Worm (Caenorhabditis elegans): Measurements from ENCODE around the gene F54D11.4.

The F54D11.4 gene

DNA sequence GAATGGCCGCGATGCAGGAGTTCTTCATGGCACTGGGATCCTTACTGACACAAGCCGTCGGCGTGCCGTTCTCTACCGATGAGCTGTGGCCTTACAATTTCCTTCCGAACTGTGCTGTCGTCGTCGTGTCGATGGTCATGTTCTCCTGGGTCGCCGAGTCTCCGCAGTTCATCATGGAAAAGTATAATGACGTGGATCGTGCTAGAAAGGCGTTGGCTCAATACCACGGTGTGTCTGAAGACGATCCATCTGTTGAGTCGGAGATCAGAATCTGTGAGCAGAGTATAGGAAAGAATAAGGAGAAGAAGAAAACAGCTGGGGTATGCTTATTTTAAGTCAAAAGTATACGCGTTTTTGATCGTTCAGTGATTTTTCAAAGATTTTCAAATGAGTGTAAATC is 16.7 kb upstream of the F54D11.4 start:
- TF ChIP-seq ama-1 (optimal IDR thresholded peaks at IDR 0.05) (no peak), nhr-48 (tag; optimal IDR thresholded peaks at IDR 0.05) (no peak), pqm-1 (tag; optimal IDR thresholded peaks at IDR 0.05) (no peak), snpc-4 (tag; optimal IDR thresholded peaks at IDR 0.05) (no peak)

- 0 out of 4 replicates have a peak, but pooled peaks of 1 of the 2 experiments have one; percentile 41 for TF ChIP-seq madf-5 (GFP tag; IDR thresholded peaks at IDR 0.05)
- no peak for TF ChIP-seq dve-1 (tag; optimal IDR thresholded peaks at IDR 0.05; ENCODE audit: insufficient read depth)
- TF ChIP-seq lin-38 (GFP tag; IDR thresholded peaks at IDR 0.05): no peak
Observed at ce11 chrV:4606828-4607227, 9.1 kb upstream of the F54D11.4 start, which contains the start of gene txt-6. TSS of gene txt-6 (minus strand) at chrV:4606928.

DNA sequence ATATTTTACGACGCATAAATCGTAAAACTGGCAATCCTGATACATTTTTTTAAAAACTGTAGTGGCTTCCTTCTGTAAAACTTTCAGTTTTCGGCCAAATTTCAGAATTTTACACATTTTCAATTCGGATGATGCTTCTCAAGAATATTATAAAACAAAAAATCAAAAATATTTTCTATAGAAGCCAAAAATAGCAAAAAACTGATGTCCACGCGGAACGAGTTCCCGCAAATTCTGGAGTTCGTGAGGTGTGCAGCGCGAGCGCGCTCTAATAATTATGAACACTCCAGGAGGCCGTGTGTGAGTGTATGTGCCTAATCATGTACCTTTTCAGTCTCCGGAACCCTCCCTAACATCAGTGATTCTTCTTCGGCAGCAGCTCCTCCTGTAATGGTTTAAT is 1.3 kb downstream of the F54D11.4 start, which contains the start of gene sumv-2:
TSS of gene sumv-2 (plus strand) at position 301 of the 400 bp plus-strand sequence.
- TF ChIP-seq Y5F2A.4 (GFP tag; optimal IDR thresholded peaks at IDR 0.05) (no peak), D1046.2 (GFP tag; IDR thresholded peaks at IDR 0.05) (no peak), nhr-28 (tag; optimal IDR thresholded peaks at IDR 0.05) (no peak), T20F7.1 (GFP tag; optimal IDR thresholded peaks at IDR 0.05) (no peak), nhr-102 (tag; optimal IDR thresholded peaks at IDR 0.05) (no peak), daf-12 (tag; optimal IDR thresholded peaks at IDR 0.05) (no peak), php-3 (GFP tag; IDR thresholded peaks at IDR 0.05) (no peak), F37D6.2 (tag; optimal IDR thresholded peaks at IDR 0.05) (no peak), snpc-1.2 (GFP tag; IDR thresholded peaks at IDR 0.05) (no peak), zfp-3 (GFP tag; conservative IDR thresholded peaks at IDR 0.05) (no peak), dve-1 (tag; optimal IDR thresholded peaks at IDR 0.05; ENCODE audit: insufficient read depth) (no peak), egl-27 (tag; optimal IDR thresholded peaks at IDR 0.05) (no peak), spr-3 (GFP tag; optimal IDR thresholded peaks at IDR 0.05) (no peak), set-16 (GFP tag; IDR thresholded peaks at IDR 0.05) (no peak), lin-38 (GFP tag; IDR thresholded peaks at IDR 0.05) (no peak)

DNA sequence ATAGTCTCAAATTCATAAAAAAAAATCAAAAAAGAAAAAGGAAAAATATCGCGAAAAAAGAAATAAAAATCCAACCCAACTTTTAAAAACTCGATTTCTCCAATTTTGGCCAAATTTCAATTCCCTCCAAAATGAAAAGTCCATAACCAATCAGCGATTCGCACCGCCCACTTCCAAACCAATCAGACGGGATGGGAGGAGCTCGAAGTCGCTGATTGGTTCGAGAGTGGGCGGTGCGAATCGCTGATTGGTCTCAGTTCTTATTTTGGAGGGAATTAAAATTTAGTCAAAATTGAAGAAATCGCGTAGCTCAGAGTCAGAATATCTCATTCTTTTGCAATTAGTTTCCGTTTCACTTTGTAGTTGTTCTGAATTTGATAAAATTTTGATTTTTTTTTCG is 7.6 kb downstream of the F54D11.4 start:
- no peak for TF ChIP-seq madf-9 (GFP tag; conservative IDR thresholded peaks at IDR 0.05)
- no peak for TF ChIP-seq egl-27 (tag; optimal IDR thresholded peaks at IDR 0.05)
- no peak for TF ChIP-seq ceh-62 (tag; optimal IDR thresholded peaks at IDR 0.05)
- TF ChIP-seq arid-1 (GFP tag; conservative IDR thresholded peaks at IDR 0.05): no peak
- no peak for TF ChIP-seq pqm-1 (tag; optimal IDR thresholded peaks at IDR 0.05)
- TF ChIP-seq zfp-3 (GFP tag; conservative IDR thresholded peaks at IDR 0.05): no peak
- no peak for TF ChIP-seq fkh-10 (GFP tag; optimal IDR thresholded peaks at IDR 0.05)
- no peak for TF ChIP-seq nhr-6 (tag; optimal IDR thresholded peaks at IDR 0.05)
- TF ChIP-seq F10B5.3 (tag; optimal IDR thresholded peaks at IDR 0.05): no peak
- no peak for TF ChIP-seq unc-62 (GFP tag; optimal IDR thresholded peaks at IDR 0.05 in 1 of 2)
- TF ChIP-seq unc-62 (tag; optimal IDR thresholded peaks at IDR 0.05): no peak
- no peak for TF ChIP-seq zag-1 (tag; optimal IDR thresholded peaks at IDR 0.05)
- no peak for TF ChIP-seq snpc-4 (tag; optimal IDR thresholded peaks at IDR 0.05)
- TF ChIP-seq lim-7 (GFP tag; IDR thresholded peaks at IDR 0.05): no peak
- no peak for TF ChIP-seq unc-39 (tag; optimal IDR thresholded peaks at IDR 0.05)
- TF ChIP-seq mdt-29 (GFP tag; IDR thresholded peaks at IDR 0.05): no peak

- TF ChIP-seq F49E8.2 (tag; optimal IDR thresholded peaks at IDR 0.05; ENCODE audit: borderline replicate concordance) (no peak), F44E2.7 (GFP tag; IDR thresholded peaks at IDR 0.05) (no peak), mxl-3 (GFP tag; optimal IDR thresholded peaks at IDR 0.05) (no peak), fkh-10 (GFP tag; optimal IDR thresholded peaks at IDR 0.05) (no peak), egl-27 (tag; optimal IDR thresholded peaks at IDR 0.05) (no peak), nhr-6 (tag; optimal IDR thresholded peaks at IDR 0.05) (no peak), ztf-7 (tag; optimal IDR thresholded peaks at IDR 0.05) (no peak), ZK337.2 (GFP tag; IDR thresholded peaks at IDR 0.05) (no peak), pqm-1 (tag; optimal IDR thresholded peaks at IDR 0.05) (no peak), ctbp-1 (GFP tag; IDR thresholded peaks at IDR 0.05) (no peak)
Observed at ce11 chrV:4624717-4625116, 8.8 kb downstream of the F54D11.4 start.
